Fruit fly (Drosophila melanogaster) whole organism, prepupa: ENCODE measurements around the gene CG42375.

ENCODE experiments used
- Blimp-1 ChIP-seq: fragments of 200-800 bp; sonication (Bioruptor generic); optimal IDR thresholded peaks from 3 replicates; lab custom pipeline; 2017; ENCODE audit warnings: missing biosample characterization, missing genetic modification characterization, mild to moderate bottlenecking, moderate library complexity, missing genetic modification reagents
- CG10631 ChIP-seq: fragments of 200-800 bp; sonication (Bioruptor generic); optimal IDR thresholded peaks from 2 replicates; lab custom pipeline; 2016; ENCODE audit warnings: missing biosample characterization, missing genetic modification characterization
- CG10669 ChIP-seq: fragments of 200-800 bp; sonication (Bioruptor generic); optimal IDR thresholded peaks from 3 replicates; lab custom pipeline; 2018; ENCODE audit warnings: missing biosample characterization, mild to moderate bottlenecking, missing genetic modification characterization, moderate library complexity
- CG11294 ChIP-seq: fragments of 200-800 bp; sonication (Bioruptor generic); IDR thresholded peaks from 2 replicates; pipeline ENCODE4 v1.3.6; 2022; ENCODE audit warnings: missing biosample characterization, missing genetic modification characterization
- CG11762 ChIP-seq: fragments of 200-800 bp; sonication (Bioruptor generic); optimal IDR thresholded peaks from 3 replicates; lab custom pipeline; 2016; ENCODE audit warnings: missing biosample characterization, missing genetic modification characterization; ENCODE audit not compliant: insufficient read depth
- CG1621 ChIP-seq: fragments of 200-800 bp; sonication (Bioruptor generic); optimal IDR thresholded peaks from 3 replicates; lab custom pipeline; 2018; ENCODE audit warnings: missing biosample characterization, mild to moderate bottlenecking, missing genetic modification characterization
- CG16779 ChIP-seq: fragments of 200-800 bp; sonication (Bioruptor generic); optimal IDR thresholded peaks from 3 replicates; lab custom pipeline; 2017; ENCODE audit warnings: missing biosample characterization, mild to moderate bottlenecking, missing genetic modification characterization
- CG3032 ChIP-seq: fragments of 200-800 bp; optimal IDR thresholded peaks from 2 replicates; lab custom pipeline; 2019; ENCODE audit warnings: missing biosample characterization, mild to moderate bottlenecking, missing genetic modification characterization, moderate library complexity
- CG31627 ChIP-seq: fragments of 200-800 bp; sonication (Bioruptor generic); optimal IDR thresholded peaks from 3 replicates; lab custom pipeline; 2016; ENCODE audit warnings: missing biosample characterization, missing genetic modification characterization
- CG32006 ChIP-seq: fragments of 200-800 bp; sonication (Bioruptor generic); optimal IDR thresholded peaks from 3 replicates; lab custom pipeline; 2017; ENCODE audit warnings: missing biosample characterization, mild to moderate bottlenecking, missing genetic modification characterization
- CG34406 ChIP-seq: fragments of 200-800 bp; sonication (Bioruptor generic); optimal IDR thresholded peaks from 3 replicates; lab custom pipeline; 2016; ENCODE audit warnings: missing biosample characterization, missing genetic modification characterization
- CG4318 ChIP-seq: fragments of 200-800 bp; sonication (Bioruptor generic); optimal IDR thresholded peaks from 3 replicates; lab custom pipeline; 2017; ENCODE audit warnings: missing biosample characterization, mild to moderate bottlenecking, missing genetic modification characterization
- CG6792 ChIP-seq: fragments of 200-800 bp; sonication (Bioruptor generic); optimal IDR thresholded peaks from 3 replicates; lab custom pipeline; 2016; ENCODE audit warnings: missing biosample characterization, missing genetic modification characterization
- CG6808 ChIP-seq: fragments of 200-800 bp; sonication (Bioruptor generic); optimal IDR thresholded peaks from 3 replicates; lab custom pipeline; 2017; ENCODE audit warnings: missing biosample characterization, missing genetic modification characterization, mild to moderate bottlenecking, moderate library complexity, missing genetic modification reagents
- CG6854 ChIP-seq: fragments of 200-800 bp; sonication (Bioruptor generic); optimal IDR thresholded peaks from 2 replicates; lab custom pipeline; 2017; ENCODE audit warnings: missing biosample characterization, mild to moderate bottlenecking, missing genetic modification characterization
- CG8119 ChIP-seq: fragments of 200-800 bp; sonication (Bioruptor generic); IDR thresholded peaks from 3 replicates; pipeline ENCODE4 v1.3.6; 2022; ENCODE audit warnings: missing biosample characterization, missing genetic modification characterization
- CG8319 ChIP-seq: fragments of 200-800 bp; sonication (Bioruptor generic); optimal IDR thresholded peaks from 3 replicates; lab custom pipeline; 2016; ENCODE audit warnings: missing biosample characterization, missing genetic modification characterization
- CG8632 ChIP-seq: fragments of 200-800 bp; sonication (Bioruptor generic); optimal IDR thresholded peaks from 3 replicates; lab custom pipeline; 2016; ENCODE audit warnings: missing biosample characterization, missing genetic modification characterization
- CG9139 ChIP-seq: fragments of 200-800 bp; sonication (Bioruptor generic); optimal IDR thresholded peaks from 3 replicates; lab custom pipeline; 2017; ENCODE audit warnings: missing biosample characterization, mild to moderate bottlenecking, missing genetic modification characterization
- Eip75B ChIP-seq: fragments of 200-800 bp; sonication (Bioruptor generic); optimal IDR thresholded peaks from 3 replicates; lab custom pipeline; 2016; ENCODE audit warnings: missing biosample characterization, missing genetic modification characterization
- Eip78C ChIP-seq: fragments of 200-800 bp; sonication (Bioruptor generic); peaks from one replicate; lab custom pipeline; 2016; ENCODE audit warnings: missing biosample characterization, missing genetic modification characterization
- Eip93F ChIP-seq: fragments of 200-800 bp; sonication (Bioruptor generic); optimal IDR thresholded peaks from 2 replicates; lab custom pipeline; 2016; ENCODE audit warnings: missing biosample characterization, mild to moderate bottlenecking, missing genetic modification characterization
- Ets96B ChIP-seq: fragments of 200-800 bp; optimal IDR thresholded peaks from 2 replicates; lab custom pipeline; 2019; ENCODE audit warnings: missing biosample characterization, mild to moderate bottlenecking, missing genetic modification characterization, moderate library complexity
- Gug ChIP-seq: fragments of 200-800 bp; sonication (Bioruptor generic); IDR thresholded peaks from 2 replicates; pipeline ENCODE4 v1.3.6; 2022; ENCODE audit warnings: missing biosample characterization, missing genetic modification characterization
- Hr38 ChIP-seq: sonication (Bioruptor generic); optimal IDR thresholded peaks from 2 replicates; lab custom pipeline; 2016; ENCODE audit warnings: missing biosample characterization, missing genetic modification characterization
- Hr39 ChIP-seq: fragments of 200-800 bp; sonication (Bioruptor generic); optimal IDR thresholded peaks from 2 replicates; lab custom pipeline; 2016; ENCODE audit warnings: missing biosample characterization, missing genetic modification characterization
- Hr4 ChIP-seq: fragments of 200-800 bp; sonication (Bioruptor generic); optimal IDR thresholded peaks from 3 replicates; lab custom pipeline; 2016; ENCODE audit warnings: missing biosample characterization, missing genetic modification characterization
- Lpt ChIP-seq: fragments of 200-800 bp; sonication (Bioruptor generic); optimal IDR thresholded peaks from 3 replicates; lab custom pipeline; 2016; ENCODE audit warnings: missing biosample characterization, missing genetic modification characterization
- Met ChIP-seq: fragments of 200-800 bp; sonication (Bioruptor generic); optimal IDR thresholded peaks from 3 replicates; lab custom pipeline; 2016; ENCODE audit warnings: missing biosample characterization, missing genetic modification characterization
- OdsH ChIP-seq: fragments of 200-800 bp; sonication (Bioruptor generic); optimal IDR thresholded peaks from 3 replicates; lab custom pipeline; 2016; ENCODE audit warnings: missing biosample characterization, missing genetic modification characterization
- Smox ChIP-seq: fragments of 200-800 bp; sonication (Bioruptor generic); optimal IDR thresholded peaks from 3 replicates; lab custom pipeline; 2016; ENCODE audit warnings: missing biosample characterization, missing genetic modification characterization
- Sox102F ChIP-seq: fragments of 200-800 bp; sonication (Bioruptor generic); optimal IDR thresholded peaks from 2 replicates; lab custom pipeline; 2016; ENCODE audit warnings: missing biosample characterization, mild to moderate bottlenecking, missing genetic modification characterization
- Sox14 ChIP-seq: fragments of 200-800 bp; sonication (Bioruptor generic); optimal IDR thresholded peaks from 3 replicates; lab custom pipeline; 2016; ENCODE audit warnings: missing biosample characterization, missing genetic modification characterization
- achi ChIP-seq: fragments of 200-800 bp; sonication (Bioruptor generic); optimal IDR thresholded peaks from 3 replicates; lab custom pipeline; 2016; ENCODE audit warnings: missing biosample characterization, missing genetic modification characterization
- acj6 ChIP-seq: fragments of 200-800 bp; sonication (Bioruptor generic); optimal IDR thresholded peaks from 3 replicates; lab custom pipeline; 2016; ENCODE audit warnings: missing biosample characterization, missing genetic modification characterization
- cyc ChIP-seq: fragments of 200-800 bp; sonication (Bioruptor generic); optimal IDR thresholded peaks from 3 replicates; lab custom pipeline; 2016; ENCODE audit warnings: missing biosample characterization, missing genetic modification characterization
- dsx ChIP-seq: fragments of 200-800 bp; optimal IDR thresholded peaks from 3 replicates; lab custom pipeline; 2019; ENCODE audit warnings: missing biosample characterization, mild to moderate bottlenecking, missing genetic modification characterization, moderate library complexity; ENCODE audit not compliant: poor library complexity, severe bottlenecking
- fd59A ChIP-seq: fragments of 200-800 bp; sonication (Bioruptor generic); optimal IDR thresholded peaks from 2 replicates; lab custom pipeline; 2017; ENCODE audit warnings: missing biosample characterization, mild to moderate bottlenecking, missing genetic modification characterization, missing genetic modification reagents
- fd85E ChIP-seq: fragments of 200-800 bp; sonication (Bioruptor generic); optimal IDR thresholded peaks from 3 replicates; lab custom pipeline; 2016; ENCODE audit warnings: missing biosample characterization, missing genetic modification characterization
- fkh ChIP-seq: fragments of 200-800 bp; sonication (Bioruptor generic); optimal IDR thresholded peaks from 3 replicates; lab custom pipeline; 2017; ENCODE audit warnings: missing biosample characterization, mild to moderate bottlenecking, missing genetic modification characterization, moderate library complexity
- lz ChIP-seq: fragments of 200-800 bp; sonication (Bioruptor generic); optimal IDR thresholded peaks from 3 replicates; lab custom pipeline; 2016; ENCODE audit warnings: missing biosample characterization, missing genetic modification characterization
- net ChIP-seq: fragments of 200-800 bp; sonication (Bioruptor generic); optimal IDR thresholded peaks from 3 replicates; lab custom pipeline; 2016; ENCODE audit warnings: missing biosample characterization, missing genetic modification characterization
- pdm3 ChIP-seq: fragments of 200-800 bp; sonication (Bioruptor generic); optimal IDR thresholded peaks from 3 replicates; lab custom pipeline; 2016; ENCODE audit warnings: missing biosample characterization, missing genetic modification characterization
- ss ChIP-seq, 2 experiments: fragments of 200-800 bp; sonication (Bioruptor generic); optimal IDR thresholded peaks; 2 replicates in 1 of 2; 3 replicates in 1 of 2; lab custom pipeline; 2017 to 2018; ENCODE audit warnings: mild to moderate bottlenecking in 2 of 2, missing biosample characterization in 2 of 2, missing genetic modification characterization in 2 of 2, moderate library complexity in 1 of 2
- svp ChIP-seq: fragments of 200-800 bp; sonication (Bioruptor generic); peaks from one replicate; lab custom pipeline; 2016; ENCODE audit warnings: missing biosample characterization, missing genetic modification characterization

The CG42375 gene

DNA sequence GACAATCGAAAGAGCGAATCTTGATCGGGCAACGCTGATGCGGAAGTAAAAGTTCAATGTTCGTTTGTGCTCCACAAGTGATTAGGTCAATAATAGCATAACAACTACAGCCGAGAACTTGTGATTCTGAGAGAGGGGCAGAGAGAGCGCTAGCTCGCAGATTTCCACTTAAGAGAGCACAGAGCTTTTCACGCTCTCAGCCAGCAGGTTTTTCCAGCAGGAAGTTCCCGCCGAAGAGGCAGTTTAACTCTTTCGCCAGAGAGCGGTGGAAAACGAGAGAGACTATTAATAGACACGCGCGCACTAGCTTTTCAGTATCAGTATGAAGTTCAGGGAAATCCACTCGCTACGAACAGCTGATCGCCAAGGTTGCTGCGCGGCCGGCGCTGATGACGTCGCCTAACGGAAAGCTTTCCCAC lies 35.6 kb downstream of the CG42375 start (continued):
- no peak for TF ChIP-seq Lpt
- TF ChIP-seq fkh (GFP tag; lab: Kevin White, UChicago), result no peak
- TF ChIP-seq CG8632 (GFP tag; lab: Kevin White, UChicago), result no peak
- no peak for TF ChIP-seq CG31627 (GFP tag; lab: Kevin White, UChicago)
- no peak for TF ChIP-seq cyc
- TF ChIP-seq CG8319 (GFP tag; lab: Kevin White, UChicago), result no peak
- TF ChIP-seq fd85E (GFP tag; lab: Kevin White, UChicago), result no peak
- no peak for TF ChIP-seq CG1621
- TF ChIP-seq Hr4 (GFP tag; lab: Kevin White, UChicago), result no peak
- TF ChIP-seq Sox14 (GFP tag; lab: Kevin White, UChicago), result no peak

DNA sequence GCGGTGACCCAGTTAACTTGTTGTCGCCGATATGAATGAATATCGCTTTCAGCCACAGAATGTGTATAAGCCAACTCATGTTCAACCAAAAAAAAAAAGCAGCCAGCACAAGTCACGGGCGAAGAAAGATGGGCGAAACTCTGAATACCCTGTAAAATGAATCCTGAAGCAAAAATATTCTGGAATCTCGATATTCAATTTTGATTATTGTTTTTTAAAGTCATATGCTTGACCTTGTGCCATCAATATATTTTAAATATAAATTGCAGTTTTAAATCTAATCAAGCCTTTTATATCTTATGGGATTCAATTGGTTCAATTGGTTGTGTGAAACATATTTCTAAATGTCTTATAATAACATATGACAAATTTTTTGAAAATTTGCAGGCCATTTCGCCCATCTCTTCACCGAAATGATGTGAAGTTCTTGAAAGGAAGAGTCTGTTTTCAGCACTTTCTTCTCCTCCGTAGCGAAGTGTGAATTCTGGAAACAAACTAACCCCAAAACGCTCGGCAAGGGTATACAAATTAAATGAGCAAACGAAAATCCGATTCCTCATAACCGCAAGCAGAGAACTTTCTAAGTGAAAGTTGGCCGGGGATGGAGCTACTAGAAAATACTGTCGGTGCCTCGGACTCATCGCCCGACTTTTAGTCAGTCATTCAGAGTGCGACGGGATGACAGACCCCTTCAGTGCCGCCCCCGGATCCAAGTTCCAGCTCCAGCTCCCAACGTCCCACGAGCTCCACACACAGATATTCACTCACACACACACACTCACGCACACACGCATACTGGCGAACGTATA lies 36.3 kb downstream of the CG42375 start:
- peak; percentile 20 for TF ChIP-seq Hr4 (GFP tag; lab: Kevin White, UChicago)
- TF ChIP-seq fd59A, result no peak
- TF ChIP-seq CG9139 (GFP tag; lab: Kevin White, UChicago), result no peak
- TF ChIP-seq Eip75B (GFP tag; lab: Kevin White, UChicago), result no peak
- TF ChIP-seq CG34406, result peak; percentile 0
- TF ChIP-seq acj6 (GFP tag; lab: Kevin White, UChicago), result peak; percentile 6
- TF ChIP-seq Smox (GFP tag; lab: Kevin White, UChicago), result peak; percentile 4
- TF ChIP-seq OdsH (GFP tag; lab: Kevin White, UChicago), result peak; percentile 7
- TF ChIP-seq CG6792 (GFP tag; lab: Kevin White, UChicago), result no peak
- no peak for TF ChIP-seq Sox102F (GFP tag; lab: Kevin White, UChicago)
- peak; percentile 59 for TF ChIP-seq Eip78C (GFP tag; lab: Kevin White, UChicago)
- no peak for TF ChIP-seq Ets96B (tag; lab: Kevin White, UChicago)
- TF ChIP-seq Hr39 (GFP tag; lab: Kevin White, UChicago), result no peak
- TF ChIP-seq fkh (GFP tag; lab: Kevin White, UChicago), result no peak
- TF ChIP-seq Blimp-1 (GFP tag; lab: Kevin White, UChicago), result peak; percentile 90
- peak; percentile 32 for TF ChIP-seq Met (GFP tag; lab: Kevin White, UChicago)
- TF ChIP-seq CG31627 (GFP tag; lab: Kevin White, UChicago), result peak; percentile 5
- no peak for TF ChIP-seq Gug (GFP tag; lab: Robert Waterston, UW)
- TF ChIP-seq dsx (GFP tag; lab: Kevin White, UChicago), result no peak
- no peak for TF ChIP-seq CG8319 (GFP tag; lab: Kevin White, UChicago)
- TF ChIP-seq CG4318 (GFP tag; lab: Kevin White, UChicago), result peak; percentile 4
- no peak for TF ChIP-seq Hr38 (GFP tag; lab: Kevin White, UChicago)
- no peak for TF ChIP-seq CG16779 (tag; lab: Kevin White, UChicago)
- no peak for TF ChIP-seq CG3032 (tag; lab: Kevin White, UChicago)
- peak; percentile 65 for TF ChIP-seq CG32006 (GFP tag; lab: Kevin White, UChicago)
- TF ChIP-seq achi (GFP tag; lab: Kevin White, UChicago), result no peak
- TF ChIP-seq svp, result peak; percentile 72
- no peak for TF ChIP-seq CG1621
- TF ChIP-seq fd85E (GFP tag; lab: Kevin White, UChicago), result no peak
- TF ChIP-seq ss (GFP tag; optimal IDR thresholded peaks at IDR 0.05; lab: Kevin White, UChicago), result no peak
- no peak for TF ChIP-seq pdm3

DNA sequence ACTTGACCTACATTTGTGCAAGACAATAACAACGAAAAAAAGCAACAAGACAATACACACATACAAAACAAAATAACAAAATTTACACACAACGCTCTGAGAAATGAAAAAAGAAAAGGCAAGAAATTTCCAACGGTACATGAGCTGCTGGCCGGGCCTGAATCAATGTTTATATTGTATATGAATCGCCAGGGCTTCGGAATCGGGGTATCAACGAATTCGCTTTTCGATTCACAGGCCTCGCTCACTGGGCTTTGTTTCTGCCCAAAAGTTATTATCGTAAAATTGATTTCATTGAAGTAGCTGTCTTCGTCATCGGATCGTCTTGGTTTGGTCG lies 36.9 kb downstream of the CG42375 start:
- TF ChIP-seq svp (peak; percentile 29), CG11294 (GFP tag; lab: Robert Waterston, UW) (no peak), CG8119 (GFP tag; lab: Robert Waterston, UW) (peak; percentile 36; the same call in 1 of the 3 replicates), CG10631 (GFP tag; lab: Kevin White, UChicago) (no peak), Sox14 (GFP tag; lab: Kevin White, UChicago) (peak; percentile 20), OdsH (GFP tag; lab: Kevin White, UChicago) (no peak), net (peak; percentile 60), CG6854 (peak; percentile 93), achi (GFP tag; lab: Kevin White, UChicago) (peak; percentile 40), lz (peak; percentile 21), pdm3 (peak; percentile 41), Gug (GFP tag; lab: Robert Waterston, UW) (no peak), Hr38 (GFP tag; lab: Kevin White, UChicago) (no peak), fkh (GFP tag; lab: Kevin White, UChicago) (peak; percentile 27), Eip93F (GFP tag; lab: Kevin White, UChicago) (no peak), Sox102F (GFP tag; lab: Kevin White, UChicago) (peak; percentile 53), CG6792 (GFP tag; lab: Kevin White, UChicago) (peak; percentile 18), CG8319 (GFP tag; lab: Kevin White, UChicago) (peak; percentile 0), CG6808 (peak; percentile 36), CG10669 (GFP tag; lab: Kevin White, UChicago) (peak; percentile 18), CG11762 (no peak)
